Fruit fly (Drosophila melanogaster) whole organism, wandering third instar larva: ENCODE measurements around the gene CG7691.

Experiments
- CrebA ChIP-seq: fragments of 200-800 bp; sonication (Bioruptor generic); optimal IDR thresholded peaks from 2 replicates; lab custom pipeline; 2016; ENCODE audit warnings: missing biosample characterization, mild to moderate bottlenecking, missing genetic modification characterization, borderline replicate concordance
- HLH106 ChIP-seq: fragments of 200-800 bp; optimal IDR thresholded peaks from 3 replicates; lab custom pipeline; 2019; ENCODE audit warnings: missing biosample characterization, mild to moderate bottlenecking, missing genetic modification characterization, moderate library complexity
- Hr78 ChIP-seq: fragments of >200 bp; optimal IDR thresholded peaks from 2 replicates; lab custom pipeline; 2017; ENCODE audit warnings: missing biosample characterization, missing genetic modification characterization
- Hr83 ChIP-seq: fragments of 200-300 bp; sonication (Bioruptor generic); optimal IDR thresholded peaks from 2 replicates; lab custom pipeline; 2016; ENCODE audit warnings: missing biosample characterization, mild to moderate bottlenecking, missing genetic modification characterization, moderate library complexity; ENCODE audit not compliant: poor library complexity, severe bottlenecking
- Mio ChIP-seq: sonication (Bioruptor generic); optimal IDR thresholded peaks from 2 replicates; lab custom pipeline; 2016; ENCODE audit warnings: missing biosample characterization, missing genetic modification characterization
- Myc ChIP-seq: fragments of >200 bp; optimal IDR thresholded peaks from 2 replicates; lab custom pipeline; 2017
- Sp1 ChIP-seq: fragments of 200-800 bp; sonication (Bioruptor generic); optimal IDR thresholded peaks from 3 replicates; lab custom pipeline; 2019; ENCODE audit warnings: missing biosample characterization, mild to moderate bottlenecking, missing genetic modification characterization, moderate library complexity
- br ChIP-seq: fragments of 200-800 bp; sonication (Bioruptor generic); optimal IDR thresholded peaks from 2 replicates; lab custom pipeline; 2016; ENCODE audit warnings: missing biosample characterization, missing genetic modification characterization
- dsf ChIP-seq: sonication (Bioruptor generic); optimal IDR thresholded peaks from 2 replicates; lab custom pipeline; 2016; ENCODE audit warnings: missing biosample characterization, missing genetic modification characterization, borderline replicate concordance
- fru ChIP-seq: fragments of 200-800 bp; sonication (Bioruptor generic); optimal IDR thresholded peaks from 3 replicates; lab custom pipeline; 2016; ENCODE audit warnings: missing biosample characterization, mild to moderate bottlenecking, missing genetic modification characterization
- psq ChIP-seq: fragments of 200-800 bp; sonication (Bioruptor generic); optimal IDR thresholded peaks from 3 replicates; lab custom pipeline; 2017; ENCODE audit warnings: missing biosample characterization, mild to moderate bottlenecking, missing genetic modification characterization, moderate library complexity
- rgr ChIP-seq: fragments of 200-800 bp; sonication (Bioruptor generic); optimal IDR thresholded peaks from 3 replicates; lab custom pipeline; 2016; ENCODE audit warnings: missing biosample characterization, mild to moderate bottlenecking, missing genetic modification characterization
- tai ChIP-seq: sonication (Bioruptor generic); optimal IDR thresholded peaks from 2 replicates; lab custom pipeline; 2016; ENCODE audit warnings: missing biosample characterization, missing genetic modification characterization
- usp ChIP-seq: fragments of >200 bp; optimal IDR thresholded peaks from 2 replicates; lab custom pipeline; 2017; ENCODE audit warnings: missing biosample characterization, missing genetic modification characterization

- TF ChIP-seq fru (GFP tag; lab: Kevin White, UChicago) (no peak), psq (GFP tag; lab: Kevin White, UChicago) (no peak), Myc (lab: Kevin White, UChicago) (no peak), Sp1 (no peak), Mio (GFP tag; lab: Kevin White, UChicago) (no peak), dsf (no peak), rgr (GFP tag; lab: Kevin White, UChicago) (no peak), tai (GFP tag; lab: Kevin White, UChicago) (no peak), CrebA (GFP tag; lab: Kevin White, UChicago) (no peak), br (GFP tag; lab: Kevin White, UChicago) (no peak), Hr83 (no peak), usp (GFP tag; lab: Kevin White, UChicago) (no peak), HLH106 (tag; lab: Kevin White, UChicago) (no peak), Hr78 (GFP tag; lab: Kevin White, UChicago) (no peak)
These were observed 38.7 kb downstream of the CG7691 start, which contains the start of gene Tssk for dm6 chr3R:18598391-18598790.
